Worm (Caenorhabditis elegans) whole organism, L1 larva: ENCODE measurements around the gene sumv-1.

Experiments
- F16B12.6 ChIP-seq: fragments of 150-350 bp; optimal IDR thresholded peaks from 2 replicates; lab custom pipeline; 2014; ENCODE audit warnings: missing biosample characterization, missing genetic modification characterization
- dpl-1 ChIP-seq, 3 experiments: fragments of 150-350 bp in 2 of 3; sonication (generic microtip) in 1 of 3; optimal IDR thresholded peaks; 2 replicates each; lab custom pipeline; 2014 to 2017; ENCODE audit warnings: missing biosample characterization in 3 of 3, missing genetic modification characterization in 3 of 3, missing genetic modification reagents in 3 of 3
- elt-3 ChIP-seq, 6 experiments: fragments of 150-350 bp in 1 of 6; sonication (generic microtip); optimal IDR thresholded peaks; 2 replicates each; lab custom pipeline; 2017 to 2018; ENCODE audit warnings: missing biosample characterization in 6 of 6, missing genetic modification characterization in 6 of 6, inconsistent platforms in 1 of 6
- ets-5 ChIP-seq: fragments of 200-800 bp; sonication (Bioruptor generic); IDR thresholded peaks from 2 replicates; pipeline ENCODE4 v1.3.6; 2022; ENCODE audit warnings: missing genetic modification characterization, missing compliant biosample characterization
- hlh-4 ChIP-seq: sonication (generic microtip); optimal IDR thresholded peaks from 2 replicates; lab custom pipeline; 2016; ENCODE audit warnings: mild to moderate bottlenecking, missing genetic modification characterization, missing compliant biosample characterization
- lin-13 ChIP-seq: fragments of 150-350 bp; optimal IDR thresholded peaks from 2 replicates; lab custom pipeline; 2014; ENCODE audit warnings: missing biosample characterization, missing genetic modification reagents, missing genetic modification characterization
- lir-3 ChIP-seq: sonication (generic microtip); optimal IDR thresholded peaks from 2 replicates; lab custom pipeline; 2016; ENCODE audit warnings: mild to moderate bottlenecking, missing genetic modification characterization, moderate library complexity, missing compliant biosample characterization; ENCODE audit not compliant: poor library complexity
- nhr-12 ChIP-seq: sonication (generic microtip); optimal IDR thresholded peaks from 2 replicates; lab custom pipeline; 2017; ENCODE audit warnings: missing biosample characterization, missing genetic modification characterization
- nhr-77 ChIP-seq: fragments of 150-350 bp; optimal IDR thresholded peaks from 2 replicates; lab custom pipeline; 2014; ENCODE audit warnings: missing biosample characterization, missing genetic modification characterization
- pqm-1 ChIP-seq: sonication (generic microtip); optimal IDR thresholded peaks from 3 replicates; lab custom pipeline; 2017; ENCODE audit warnings: missing biosample characterization, missing genetic modification characterization
- tbx-2 ChIP-seq: sonication (generic microtip); optimal IDR thresholded peaks from 2 replicates; lab custom pipeline; 2016; ENCODE audit warnings: missing genetic modification characterization, missing compliant biosample characterization
- unc-98 ChIP-seq: fragments of 200-800 bp; sonication (Bioruptor generic); IDR thresholded peaks from 2 replicates; pipeline ENCODE4 v1.3.6; 2022; ENCODE audit warnings: missing genetic modification characterization, missing compliant biosample characterization

ce11 chrIII:5199577-5199976 is 54.4 kb downstream of the sumv-1 start, which contains the start of gene emb-8:
- no peak for TF ChIP-seq nhr-77 (tag; lab: Kevin White, UChicago)
- no peak for TF ChIP-seq tbx-2 (tag; lab: Kevin White, UChicago)
- no peak for TF ChIP-seq pqm-1 (tag; lab: Kevin White, UChicago)
- no peak for TF ChIP-seq lir-3
- TF ChIP-seq hlh-4 (tag; lab: Kevin White, UChicago) = no peak
- no peak for TF ChIP-seq unc-98 (GFP tag; lab: Robert Waterston, UW)
- TF ChIP-seq nhr-12 = no peak
- TF ChIP-seq elt-3 (tag; optimal IDR thresholded peaks at IDR 0.05; lab: Kevin White, UChicago) = no peak
- no peak for TF ChIP-seq ets-5 (GFP tag; lab: Robert Waterston, UW)
- no peak for TF ChIP-seq dpl-1 (GFP tag; optimal IDR thresholded peaks at IDR 0.05; lab: Kevin White, UChicago)
- no peak for TF ChIP-seq F16B12.6 (tag; lab: Kevin White, UChicago)
- TF ChIP-seq lin-13 = no peak
